Fruit fly (Drosophila melanogaster) whole organism, wandering third instar larva: ENCODE measurements around the gene sbr.

Experiments
- Hr83 ChIP-seq: fragments of 200-300 bp; sonication (Bioruptor generic); optimal IDR thresholded peaks from 2 replicates; lab custom pipeline; 2016; ENCODE audit warnings: missing biosample characterization, mild to moderate bottlenecking, missing genetic modification characterization, moderate library complexity; ENCODE audit not compliant: poor library complexity, severe bottlenecking
- dl ChIP-seq, 2 experiments: fragments of 175-275, 200-275 bp in 1 of 2; fragments of 200-275 bp in 1 of 2; sonication (Bioruptor generic); optimal IDR thresholded peaks; lab custom pipeline; 2018; ENCODE audit warnings: mild to moderate bottlenecking in 2 of 2, missing biosample characterization in 2 of 2, missing genetic modification characterization in 2 of 2, moderate library complexity in 2 of 2; ENCODE audit not compliant: partially characterized antibody in 2 of 2, insufficient read depth in 1 of 2
- psq ChIP-seq: fragments of 200-800 bp; sonication (Bioruptor generic); optimal IDR thresholded peaks from 3 replicates; lab custom pipeline; 2017; ENCODE audit warnings: missing biosample characterization, mild to moderate bottlenecking, missing genetic modification characterization, moderate library complexity

DNA sequence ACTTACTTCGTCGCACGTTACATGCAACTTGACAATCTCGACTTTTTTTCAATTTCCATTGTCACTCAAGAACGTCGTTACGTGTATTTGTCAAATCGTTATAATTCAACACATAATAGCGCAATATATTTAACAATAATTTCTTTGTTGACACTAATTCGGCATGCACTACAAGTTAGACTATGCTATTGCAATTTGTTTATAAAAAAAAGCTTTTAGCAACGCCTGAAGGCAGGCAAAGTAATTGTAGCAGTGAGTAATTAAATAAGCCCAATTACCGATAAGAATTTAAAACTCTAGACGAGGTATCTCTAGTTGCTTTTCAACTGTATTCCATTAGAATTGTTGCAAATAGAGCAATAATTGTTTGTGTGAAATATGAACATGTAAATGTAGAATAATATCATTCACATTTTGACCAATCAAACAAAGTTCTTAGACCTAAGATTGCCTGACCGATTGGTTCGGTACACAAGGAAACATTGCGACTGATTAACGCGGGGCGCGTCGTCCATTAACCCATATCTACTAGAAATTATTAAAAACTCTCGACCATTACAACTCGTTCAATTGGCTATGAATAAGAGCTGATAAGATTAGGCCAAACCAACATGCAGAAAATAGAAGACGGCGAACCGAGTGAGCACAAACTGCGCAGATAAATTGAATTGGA is 5.9 kb downstream of the sbr start:
- no peak for TF ChIP-seq dl (GFP tag; optimal IDR thresholded peaks at IDR 0.05; lab: Kevin White, UChicago; ENCODE audit: insufficient read depth in 1 of 2, partially characterized antibody in 2 of 2)
- TF ChIP-seq psq (GFP tag; lab: Kevin White, UChicago): no peak
- no peak for TF ChIP-seq Hr83 (GFP tag; lab: Kevin White, UChicago)
